Fruit fly (Drosophila melanogaster) whole organism, embryonic: Measurements from ENCODE around the gene AstCC.
A peak's percentile ranks its signal among the peaks of the same experiment; 100 is the strongest.

Experiments
- Bteb2 ChIP-seq: fragments of 200-800 bp; sonication (Bioruptor generic); optimal IDR thresholded peaks from 2 replicates; lab custom pipeline; 2016; ENCODE audit warnings: missing biosample characterization, missing genetic modification characterization
- CG1024 ChIP-seq: fragments of 200-800 bp; sonication (Bioruptor generic); IDR thresholded peaks from 2 replicates; pipeline ENCODE4 v1.3.6; 2022; ENCODE audit warnings: missing biosample characterization, missing genetic modification characterization
- CG10366 ChIP-seq: fragments of 200-800 bp; sonication (Bioruptor generic); IDR thresholded peaks from 2 replicates; pipeline ENCODE4 v1.3.6; 2022; ENCODE audit warnings: missing biosample characterization, missing genetic modification characterization
- CG11085 ChIP-seq: fragments of 200-800 bp; sonication (Bioruptor generic); IDR thresholded peaks from 2 replicates; pipeline ENCODE4 v1.3.6; 2022; ENCODE audit warnings: missing biosample characterization, missing genetic modification characterization
- CG11093 ChIP-seq: fragments of 200-800 bp; sonication (Bioruptor generic); IDR thresholded peaks from 3 replicates; pipeline ENCODE4 v1.3.6; 2022; ENCODE audit warnings: missing biosample characterization, missing genetic modification characterization
- CG11560 ChIP-seq: fragments of 200-800 bp; sonication (Bioruptor generic); IDR thresholded peaks from 3 replicates; pipeline ENCODE4 v1.3.6; 2022; ENCODE audit warnings: missing biosample characterization, missing genetic modification characterization
- CG12155 ChIP-seq: fragments of 200-800 bp; sonication (Bioruptor generic); optimal IDR thresholded peaks from 3 replicates; lab custom pipeline; 2016; ENCODE audit warnings: missing biosample characterization, missing genetic modification characterization
- CG12659 ChIP-seq: fragments of 200-800 bp; sonication (Bioruptor generic); optimal IDR thresholded peaks from 3 replicates; lab custom pipeline; 2017; ENCODE audit warnings: mild to moderate bottlenecking, missing biosample characterization, missing genetic modification reagents, missing genetic modification characterization
- CG12942 ChIP-seq: fragments of 200-800 bp; sonication (Bioruptor generic); optimal IDR thresholded peaks from 3 replicates; lab custom pipeline; 2016; ENCODE audit warnings: missing biosample characterization, missing genetic modification characterization
- CG1602 ChIP-seq: fragments of 200-800 bp; sonication (Bioruptor generic); optimal IDR thresholded peaks from 3 replicates; lab custom pipeline; 2016; ENCODE audit warnings: missing biosample characterization, missing genetic modification characterization
- CG18476 ChIP-seq: fragments of 200-800 bp; sonication (Bioruptor generic); optimal IDR thresholded peaks from 2 replicates; lab custom pipeline; 2016; ENCODE audit warnings: missing biosample characterization, mild to moderate bottlenecking, missing genetic modification characterization
- CG18764 ChIP-seq: fragments of 200-800 bp; sonication (Bioruptor generic); optimal IDR thresholded peaks from 3 replicates; lab custom pipeline; 2016; ENCODE audit warnings: missing biosample characterization, missing genetic modification characterization
- CG2120 ChIP-seq: fragments of 200-800 bp; sonication (Bioruptor generic); optimal IDR thresholded peaks from 3 replicates; lab custom pipeline; 2016; ENCODE audit warnings: missing biosample characterization, missing genetic modification characterization
- CG30020 ChIP-seq: fragments of 200-800 bp; optimal IDR thresholded peaks from 2 replicates; lab custom pipeline; 2019; ENCODE audit warnings: missing biosample characterization, mild to moderate bottlenecking, missing genetic modification characterization, moderate library complexity
- CG32772 ChIP-seq: fragments of 200-800 bp; sonication (Bioruptor generic); IDR thresholded peaks from 2 replicates; pipeline ENCODE4 v1.3.6; 2022; ENCODE audit warnings: missing biosample characterization, missing genetic modification characterization
- CG6791 ChIP-seq: fragments of 200-800 bp; sonication (Bioruptor generic); IDR thresholded peaks from 3 replicates; pipeline ENCODE4 v1.3.6; 2022; ENCODE audit warnings: missing biosample characterization, missing genetic modification characterization; ENCODE audit not compliant: partially characterized antibody
- CG7963 ChIP-seq: fragments of 200-800 bp; sonication (Bioruptor generic); IDR thresholded peaks from 3 replicates; pipeline ENCODE4 v1.3.6; 2022; ENCODE audit warnings: missing biosample characterization, missing genetic modification characterization; ENCODE audit not compliant: partially characterized antibody
- CTCF ChIP-seq: fragments of 200-800 bp; sonication (Bioruptor generic); optimal IDR thresholded peaks from 2 replicates; lab custom pipeline; 2017; ENCODE audit warnings: missing biosample characterization, mild to moderate bottlenecking, missing genetic modification characterization, moderate library complexity
- Dek ChIP-seq: fragments of 200-800 bp; sonication (Bioruptor generic); optimal IDR thresholded peaks from 3 replicates; lab custom pipeline; 2019; ENCODE audit warnings: missing biosample characterization, mild to moderate bottlenecking, missing genetic modification characterization, moderate library complexity
- Dll ChIP-seq: fragments of 200-800 bp; sonication (Bioruptor generic); IDR thresholded peaks from 4 replicates; pipeline ENCODE4 v1.3.6; 2022; ENCODE audit warnings: missing biosample characterization, missing genetic modification characterization; ENCODE audit not compliant: partially characterized antibody
- Dref ChIP-seq: fragments of 200-800 bp; sonication (Bioruptor generic); IDR thresholded peaks from 2 replicates; pipeline ENCODE4 v1.3.6; 2022; ENCODE audit warnings: missing biosample characterization, missing genetic modification characterization
- Eip74EF ChIP-seq, 2 experiments: fragments of 200-800 bp in 1 of 2; fragments of >200 bp in 1 of 2; sonication (Bioruptor generic) in 1 of 2; optimal IDR thresholded peaks; 2 replicates each; lab custom pipeline; 2017 to 2019; ENCODE audit warnings: missing biosample characterization in 2 of 2, missing genetic modification characterization in 2 of 2, mild to moderate bottlenecking in 1 of 2, moderate library complexity in 1 of 2
- Hr78 ChIP-seq, 2 experiments: fragments of 200-800 bp in 1 of 2; fragments of >200 bp in 1 of 2; sonication (Bioruptor generic) in 1 of 2; optimal IDR thresholded peaks; 2 replicates each; lab custom pipeline; 2017 to 2019; ENCODE audit warnings: missing biosample characterization in 2 of 2, missing genetic modification characterization in 2 of 2, mild to moderate bottlenecking in 1 of 2, moderate library complexity in 1 of 2
- Hsf ChIP-seq: fragments of 200-800 bp; sonication (Bioruptor generic); optimal IDR thresholded peaks from 3 replicates; lab custom pipeline; 2016; ENCODE audit warnings: missing biosample characterization, missing genetic modification characterization
- MESR4 ChIP-seq: fragments of 200-800 bp; sonication (Bioruptor generic); optimal IDR thresholded peaks from 2 replicates; lab custom pipeline; 2018; ENCODE audit warnings: missing biosample characterization, mild to moderate bottlenecking, missing genetic modification characterization, moderate library complexity
- Myb ChIP-seq: fragments of 200-800 bp; sonication (Bioruptor generic); optimal IDR thresholded peaks from 2 replicates; lab custom pipeline; 2016; ENCODE audit warnings: missing biosample characterization, missing genetic modification characterization
- Neu2 ChIP-seq: fragments of 200-800 bp; sonication (Bioruptor generic); optimal IDR thresholded peaks from 3 replicates; lab custom pipeline; 2016; ENCODE audit warnings: missing biosample characterization, missing genetic modification characterization, borderline replicate concordance
- Trl ChIP-seq, 3 experiments: fragments of >200 bp in 2 of 3; fragments of 200-800 bp in 1 of 3; sonication (Bioruptor generic) in 1 of 3; optimal IDR thresholded peaks; 2 replicates in 1 of 3; 3 replicates in 2 of 3; lab custom pipeline; 2016 to 2017; ENCODE audit warnings: missing biosample characterization in 1 of 3, missing genetic modification characterization in 1 of 3
- Vsx1 ChIP-seq: fragments of 200-800 bp; sonication (Bioruptor generic); optimal IDR thresholded peaks from 2 replicates; lab custom pipeline; 2017; ENCODE audit warnings: missing biosample characterization, mild to moderate bottlenecking, missing genetic modification characterization, missing genetic modification reagents
- YL-1 ChIP-seq: fragments of 200-800 bp; sonication (Bioruptor generic); optimal IDR thresholded peaks from 3 replicates; lab custom pipeline; 2017; ENCODE audit warnings: missing biosample characterization, mild to moderate bottlenecking, missing genetic modification characterization
- caup ChIP-seq: fragments of 200-800 bp; sonication (Bioruptor generic); optimal IDR thresholded peaks from 3 replicates; lab custom pipeline; 2017; ENCODE audit warnings: missing biosample characterization, mild to moderate bottlenecking, missing genetic modification characterization, moderate library complexity; ENCODE audit not compliant: severe bottlenecking
- chif ChIP-seq, 2 experiments: fragments of 200-800 bp; sonication (Bioruptor generic); optimal IDR thresholded peaks; 3 replicates each; lab custom pipeline; 2016; ENCODE audit warnings: missing biosample characterization in 2 of 2, missing genetic modification characterization in 2 of 2
- crp ChIP-seq, 2 experiments: fragments of 200-800 bp; sonication (Bioruptor generic); optimal IDR thresholded peaks; 2 replicates in 1 of 2; 3 replicates in 1 of 2; lab custom pipeline; 2017; ENCODE audit warnings: missing biosample characterization in 2 of 2, missing genetic modification characterization in 2 of 2, mild to moderate bottlenecking in 1 of 2, moderate library complexity in 1 of 2
- dan ChIP-seq: fragments of 200-800 bp; sonication (Bioruptor generic); IDR thresholded peaks from 2 replicates; pipeline ENCODE4 v1.3.6; 2022; ENCODE audit warnings: missing biosample characterization, missing genetic modification characterization
- ems ChIP-seq: fragments of 200-800 bp; sonication (Bioruptor generic); optimal IDR thresholded peaks from 3 replicates; lab custom pipeline; 2016; ENCODE audit warnings: missing biosample characterization, missing genetic modification characterization
- eyg ChIP-seq: fragments of 200-800 bp; sonication (Bioruptor generic); optimal IDR thresholded peaks from 3 replicates; lab custom pipeline; 2016; ENCODE audit warnings: missing biosample characterization, missing genetic modification characterization
- fd102C ChIP-seq: fragments of 200-800 bp; sonication (Bioruptor generic); optimal IDR thresholded peaks from 2 replicates; lab custom pipeline; 2018; ENCODE audit warnings: missing biosample characterization, mild to moderate bottlenecking, missing genetic modification characterization, moderate library complexity
- fd3F ChIP-seq: fragments of 200-800 bp; sonication (Bioruptor generic); optimal IDR thresholded peaks from 2 replicates; lab custom pipeline; 2018; ENCODE audit warnings: missing biosample characterization, mild to moderate bottlenecking, missing genetic modification characterization, moderate library complexity
- fru ChIP-seq: fragments of >200 bp; optimal IDR thresholded peaks from 2 replicates; lab custom pipeline; 2017
- nom ChIP-seq: fragments of 200-800 bp; sonication (Bioruptor generic); optimal IDR thresholded peaks from 2 replicates; lab custom pipeline; 2017; ENCODE audit warnings: missing biosample characterization, missing genetic modification characterization, mild to moderate bottlenecking, moderate library complexity, missing genetic modification reagents
- peb ChIP-seq: fragments of 200-800 bp; sonication (Bioruptor generic); IDR thresholded peaks from 2 replicates; pipeline ENCODE4 v1.3.6; 2022; ENCODE audit warnings: missing biosample characterization, missing genetic modification characterization
- phol ChIP-seq: fragments of 200-800 bp; sonication (Bioruptor generic); optimal IDR thresholded peaks from 3 replicates; lab custom pipeline; 2018; ENCODE audit warnings: missing biosample characterization, mild to moderate bottlenecking, missing genetic modification characterization, moderate library complexity
- prd ChIP-seq, 3 experiments: fragments of >200 bp in 2 of 3; fragments of 200-800 bp in 1 of 3; sonication (Bioruptor generic) in 1 of 3; optimal IDR thresholded peaks in 2 of 3; IDR thresholded peaks in 1 of 3; 2 replicates in 2 of 3; 3 replicates in 1 of 3; pipeline versions ENCODE4 v1.3.6 to Lab custom; 2017 to 2022; ENCODE audit warnings: missing biosample characterization in 1 of 3, missing genetic modification characterization in 1 of 3
- scrt ChIP-seq: fragments of 200-800 bp; sonication (Bioruptor generic); optimal IDR thresholded peaks from 2 replicates; lab custom pipeline; 2018; ENCODE audit warnings: missing biosample characterization, mild to moderate bottlenecking, missing genetic modification characterization, moderate library complexity
- sima ChIP-seq: fragments of 200-800 bp; sonication (Bioruptor generic); optimal IDR thresholded peaks from 2 replicates; lab custom pipeline; 2016; ENCODE audit warnings: missing biosample characterization, missing genetic modification characterization
- sna ChIP-seq: fragments of 200-800 bp; sonication (Bioruptor generic); IDR thresholded peaks from 2 replicates; pipeline ENCODE4 v1.3.6; 2022; ENCODE audit warnings: missing biosample characterization, missing genetic modification characterization; ENCODE audit not compliant: partially characterized antibody
- sug ChIP-seq: fragments of 200-800 bp; optimal IDR thresholded peaks from 2 replicates; lab custom pipeline; 2019; ENCODE audit warnings: missing biosample characterization, mild to moderate bottlenecking, missing genetic modification characterization, moderate library complexity
- tin ChIP-seq: fragments of 200-800 bp; sonication (Bioruptor generic); optimal IDR thresholded peaks from 3 replicates; lab custom pipeline; 2016; ENCODE audit warnings: missing biosample characterization, missing genetic modification characterization
- vfl ChIP-seq: fragments of 200-800 bp; sonication (Bioruptor generic); optimal IDR thresholded peaks from 2 replicates; lab custom pipeline; 2016; ENCODE audit warnings: missing biosample characterization, missing genetic modification characterization

AstCC gene

DNA sequence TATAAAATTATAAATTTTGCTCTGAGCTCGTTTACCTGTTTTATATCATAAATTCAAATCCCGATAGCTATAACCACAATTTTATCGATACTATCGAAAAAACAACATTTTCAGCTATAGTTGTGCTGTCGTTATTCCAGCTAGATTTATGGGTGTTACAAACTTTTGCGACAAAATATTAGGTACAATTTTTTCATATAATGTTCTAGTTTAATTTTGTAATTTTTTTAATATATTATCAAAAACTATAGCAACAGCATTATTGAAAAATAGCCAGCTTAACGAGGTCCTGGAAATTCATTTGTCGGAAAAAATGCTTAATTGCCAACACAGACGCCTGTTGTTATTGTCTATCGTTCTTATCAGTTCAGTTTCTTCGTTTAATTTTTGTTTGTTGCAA is 6.1 kb upstream of the AstCC start, which contains the start of gene Wdr59 (continued):
- peak in 1 of 2 experiments; percentile 25 for TF ChIP-seq crp (GFP tag; optimal IDR thresholded peaks at IDR 0.05; lab: Kevin White, UChicago)
- peak; percentile 72 for TF ChIP-seq Dref (GFP tag; lab: Robert Waterston, UW)
- TF ChIP-seq peb (GFP tag; lab: Robert Waterston, UW), result no peak
- peak; percentile 31; the same call in 1 of the 2 replicates for TF ChIP-seq CG32772 (GFP tag; lab: Robert Waterston, UW)
- TF ChIP-seq sima (GFP tag; lab: Kevin White, UChicago), result no peak
- TF ChIP-seq Hr78 (GFP tag; optimal IDR thresholded peaks at IDR 0.05; lab: Kevin White, UChicago), result no peak
- peak; percentile 25 for TF ChIP-seq YL-1 (GFP tag; lab: Kevin White, UChicago)
- no peak for TF ChIP-seq Trl (optimal IDR thresholded peaks at IDR 0.05; lab: Kevin White, UChicago)
- no peak for TF ChIP-seq Trl (GFP tag; optimal IDR thresholded peaks at IDR 0.05; lab: Kevin White, UChicago)
- peak; percentile 44 for TF ChIP-seq CG30020 (tag; lab: Kevin White, UChicago)
- no peak for TF ChIP-seq fru (lab: Kevin White, UChicago)
- peak; percentile 19 for TF ChIP-seq CG18764 (GFP tag; lab: Kevin White, UChicago)
- TF ChIP-seq CG2120, result peak; percentile 62
- TF ChIP-seq fd3F (GFP tag; lab: Kevin White, UChicago), result no peak
- peak; percentile 52 for TF ChIP-seq scrt (GFP tag; lab: Kevin White, UChicago)
- TF ChIP-seq eyg (GFP tag; lab: Kevin White, UChicago), result no peak
- TF ChIP-seq Neu2 (GFP tag; lab: Kevin White, UChicago), result no peak
- TF ChIP-seq CG11560 (tag; lab: Robert Waterston, UW), result no peak
- TF ChIP-seq tin (GFP tag; lab: Kevin White, UChicago), result peak; percentile 27
- TF ChIP-seq prd (optimal IDR thresholded peaks at IDR 0.05; lab: Kevin White, UChicago), result no peak
- peak; percentile 59; the same call in 1 of the 3 replicates for TF ChIP-seq prd (GFP tag; IDR thresholded peaks at IDR 0.05; lab: Robert Waterston, UW)
- TF ChIP-seq dan (GFP tag; lab: Robert Waterston, UW), result no peak
- TF ChIP-seq CG12155 (GFP tag; lab: Kevin White, UChicago), result peak; percentile 39
- TF ChIP-seq CG11093, result no peak
- TF ChIP-seq CG18476 (GFP tag; lab: Kevin White, UChicago), result peak; percentile 39
- no peak for TF ChIP-seq Bteb2
- no peak for TF ChIP-seq caup
- peak; percentile 52 for TF ChIP-seq sna (GFP tag; lab: Robert Waterston, UW)
- no peak for TF ChIP-seq vfl (GFP tag; lab: Kevin White, UChicago)
- peak; percentile 89; the same call in 3 of the 4 replicates for TF ChIP-seq Dll (GFP tag; lab: Robert Waterston, UW)
- no peak for TF ChIP-seq CG11085 (GFP tag; lab: Robert Waterston, UW)
- TF ChIP-seq chif (GFP tag; optimal IDR thresholded peaks at IDR 0.05; lab: Kevin White, UChicago), result no peak
- peak; percentile 20 for TF ChIP-seq CG12659 (GFP tag; lab: Kevin White, UChicago)
- peak; percentile 54 for TF ChIP-seq Myb
- no peak for TF ChIP-seq CG1024 (GFP tag; lab: Robert Waterston, UW)
- peak; percentile 35; the same call in 1 of the 2 replicates for TF ChIP-seq CG10366 (GFP tag; lab: Robert Waterston, UW)
- TF ChIP-seq Eip74EF (GFP tag; optimal IDR thresholded peaks at IDR 0.05; lab: Kevin White, UChicago), result no peak
- TF ChIP-seq sug (tag; lab: Kevin White, UChicago), result no peak
- TF ChIP-seq ems (GFP tag; lab: Kevin White, UChicago), result peak; percentile 1
- no peak for TF ChIP-seq CTCF (GFP tag; lab: Kevin White, UChicago)
- TF ChIP-seq nom (GFP tag; lab: Kevin White, UChicago), result no peak
- peak; percentile 48; the same call in 1 of the 3 replicates for TF ChIP-seq CG6791 (GFP tag; lab: Robert Waterston, UW)
- TF ChIP-seq Vsx1 (GFP tag; lab: Kevin White, UChicago), result no peak
- TF ChIP-seq CG12942 (GFP tag; lab: Kevin White, UChicago), result peak; percentile 16
- 0 out of 3 replicates have a peak, but pooled peaks have one; percentile 48 for TF ChIP-seq CG7963 (GFP tag; lab: Robert Waterston, UW)
- TF ChIP-seq phol, result peak; percentile 68
- peak; percentile 29 for TF ChIP-seq CG1602 (GFP tag; lab: Kevin White, UChicago)
- TF ChIP-seq Hsf (GFP tag; lab: Kevin White, UChicago), result peak; percentile 48
- no peak for TF ChIP-seq fd102C (GFP tag; lab: Kevin White, UChicago)
- peak; percentile 51 for TF ChIP-seq Dek
- TF ChIP-seq MESR4 (GFP tag; lab: Kevin White, UChicago), result no peak
